Worm (Caenorhabditis elegans) whole organism, early embryonic: Measurements from ENCODE around the gene R07H5.16.

ENCODE experiments used
- B0310.2 ChIP-seq: sonication (generic microtip); optimal IDR thresholded peaks from 2 replicates; lab custom pipeline; 2016; ENCODE audit warnings: mild to moderate bottlenecking, missing genetic modification characterization, missing compliant biosample characterization
- F13C5.2 ChIP-seq: sonication (generic microtip); optimal IDR thresholded peaks from 2 replicates; lab custom pipeline; 2017; ENCODE audit warnings: mild to moderate bottlenecking, missing genetic modification characterization, inconsistent platforms, missing compliant biosample characterization
- ama-1 ChIP-seq: fragments of 150-350 bp; optimal IDR thresholded peaks from 2 replicates; lab custom pipeline; 2014
- ceh-36 ChIP-seq: sonication (generic microtip); optimal IDR thresholded peaks from 2 replicates; lab custom pipeline; 2016; ENCODE audit warnings: missing genetic modification characterization, inconsistent platforms, missing compliant biosample characterization
- flt-1 ChIP-seq: fragments of 200-800 bp; sonication (Bioruptor generic); IDR thresholded peaks from 2 replicates; pipeline ENCODE4 v1.3.6; 2022; ENCODE audit warnings: missing genetic modification characterization, missing compliant biosample characterization
- hmbx-1 ChIP-seq: sonication (generic microtip); optimal IDR thresholded peaks from 2 replicates; lab custom pipeline; 2016; ENCODE audit warnings: mild to moderate bottlenecking, missing genetic modification characterization, missing compliant biosample characterization
- pes-1 ChIP-seq: fragments of 200-800 bp; sonication (Bioruptor generic); IDR thresholded peaks from 2 replicates; pipeline ENCODE4 v1.3.6; 2022; ENCODE audit warnings: missing genetic modification reagents, missing genetic modification characterization, missing compliant biosample characterization
- scrt-1 ChIP-seq: fragments of 200-800 bp; sonication (Bioruptor generic); IDR thresholded peaks from 2 replicates; pipeline ENCODE4 v1.3.6; 2022; ENCODE audit warnings: missing genetic modification characterization, missing compliant biosample characterization
- tbx-37 ChIP-seq: fragments of 200-800 bp; sonication (Bioruptor generic); conservative IDR thresholded peaks from 2 replicates; pipeline ENCODE4 v1.3.6; 2022; ENCODE audit warnings: missing genetic modification reagents, missing genetic modification characterization, missing compliant biosample characterization
- tra-4 ChIP-seq: sonication (generic microtip); optimal IDR thresholded peaks from 2 replicates; lab custom pipeline; 2017; ENCODE audit warnings: missing genetic modification characterization, missing compliant biosample characterization

- TF ChIP-seq ama-1 (lab: Kevin White, UChicago) (no peak), hmbx-1 (tag; lab: Kevin White, UChicago) (no peak), B0310.2 (tag; lab: Kevin White, UChicago) (no peak), flt-1 (GFP tag; lab: Robert Waterston, UW) (no peak), pes-1 (no peak), tbx-37 (GFP tag; lab: Robert Waterston, UW) (no peak), scrt-1 (GFP tag; lab: Robert Waterston, UW) (no peak), F13C5.2 (no peak), tra-4 (tag; lab: Kevin White, UChicago) (no peak), ceh-36 (tag; lab: Kevin White, UChicago) (no peak)
These were observed 22.2 kb upstream of the R07H5.16 start, which contains the start of gene rap-3 for ce11 chrIV:11176967-11177366.
